Worm (Caenorhabditis elegans): ENCODE measurements around the gene cka-2.

ce11 chrX:4255366-4255765, 30.6 kb upstream of the cka-2 start:
- TF ChIP-seq ztf-23 (GFP tag; IDR thresholded peaks at IDR 0.05): no peak
- TF ChIP-seq flt-1 (GFP tag; IDR thresholded peaks at IDR 0.05): no peak
- no peak for TF ChIP-seq cog-1 (tag; optimal IDR thresholded peaks at IDR 0.05)
- TF ChIP-seq med-1 (GFP tag; optimal IDR thresholded peaks at IDR 0.05; ENCODE audit: insufficient read depth): no peak
- TF ChIP-seq tab-1 (GFP tag; IDR thresholded peaks at IDR 0.05): no peak
- TF ChIP-seq klf-2 (GFP tag; conservative IDR thresholded peaks at IDR 0.05): no peak
- TF ChIP-seq T22C8.4 (GFP tag; IDR thresholded peaks at IDR 0.05): no peak
- no peak for TF ChIP-seq ref-1 (GFP tag; conservative IDR thresholded peaks at IDR 0.05)
- TF ChIP-seq ztf-29 (GFP tag; IDR thresholded peaks at IDR 0.05): no peak
